Worm (Caenorhabditis elegans): Measurements from ENCODE around the gene F56B6.6.

ce11 chrX:3505062-3505461 lies 27.8 kb downstream of the F56B6.6 start:
- TF ChIP-seq W03F9.2 (tag; optimal IDR thresholded peaks at IDR 0.05) (no peak), dao-5 (tag; optimal IDR thresholded peaks at IDR 0.05) (no peak), him-1 (tag; optimal IDR thresholded peaks at IDR 0.05) (no peak)
